Fruit fly (Drosophila melanogaster) whole organism, prepupa: ENCODE measurements around the gene CG14402.

Experiments
- Blimp-1 ChIP-seq: fragments of 200-800 bp; sonication (Bioruptor generic); optimal IDR thresholded peaks from 3 replicates; lab custom pipeline; 2017; ENCODE audit warnings: missing biosample characterization, missing genetic modification characterization, mild to moderate bottlenecking, moderate library complexity, missing genetic modification reagents
- CG10631 ChIP-seq: fragments of 200-800 bp; sonication (Bioruptor generic); optimal IDR thresholded peaks from 2 replicates; lab custom pipeline; 2016; ENCODE audit warnings: missing biosample characterization, missing genetic modification characterization
- CG10669 ChIP-seq: fragments of 200-800 bp; sonication (Bioruptor generic); optimal IDR thresholded peaks from 3 replicates; lab custom pipeline; 2018; ENCODE audit warnings: missing biosample characterization, mild to moderate bottlenecking, missing genetic modification characterization, moderate library complexity
- CG11294 ChIP-seq: fragments of 200-800 bp; sonication (Bioruptor generic); IDR thresholded peaks from 2 replicates; pipeline ENCODE4 v1.3.6; 2022; ENCODE audit warnings: missing biosample characterization, missing genetic modification characterization
- CG11762 ChIP-seq: fragments of 200-800 bp; sonication (Bioruptor generic); optimal IDR thresholded peaks from 3 replicates; lab custom pipeline; 2016; ENCODE audit warnings: missing biosample characterization, missing genetic modification characterization; ENCODE audit not compliant: insufficient read depth
- CG11902 ChIP-seq: fragments of 200-800 bp; sonication (Bioruptor generic); optimal IDR thresholded peaks from 3 replicates; lab custom pipeline; 2016; ENCODE audit warnings: missing biosample characterization, missing genetic modification characterization
- CG1621 ChIP-seq: fragments of 200-800 bp; sonication (Bioruptor generic); optimal IDR thresholded peaks from 3 replicates; lab custom pipeline; 2018; ENCODE audit warnings: missing biosample characterization, mild to moderate bottlenecking, missing genetic modification characterization
- CG16779 ChIP-seq: fragments of 200-800 bp; sonication (Bioruptor generic); optimal IDR thresholded peaks from 3 replicates; lab custom pipeline; 2017; ENCODE audit warnings: missing biosample characterization, mild to moderate bottlenecking, missing genetic modification characterization
- CG31627 ChIP-seq: fragments of 200-800 bp; sonication (Bioruptor generic); optimal IDR thresholded peaks from 3 replicates; lab custom pipeline; 2016; ENCODE audit warnings: missing biosample characterization, missing genetic modification characterization
- CG32006 ChIP-seq: fragments of 200-800 bp; sonication (Bioruptor generic); optimal IDR thresholded peaks from 3 replicates; lab custom pipeline; 2017; ENCODE audit warnings: missing biosample characterization, mild to moderate bottlenecking, missing genetic modification characterization
- CG34406 ChIP-seq: fragments of 200-800 bp; sonication (Bioruptor generic); optimal IDR thresholded peaks from 3 replicates; lab custom pipeline; 2016; ENCODE audit warnings: missing biosample characterization, missing genetic modification characterization
- CG3919 ChIP-seq: fragments of 200-800 bp; sonication (Bioruptor generic); optimal IDR thresholded peaks from 3 replicates; lab custom pipeline; 2016; ENCODE audit warnings: missing biosample characterization, missing genetic modification characterization
- CG4318 ChIP-seq: fragments of 200-800 bp; sonication (Bioruptor generic); optimal IDR thresholded peaks from 3 replicates; lab custom pipeline; 2017; ENCODE audit warnings: missing biosample characterization, mild to moderate bottlenecking, missing genetic modification characterization
- CG6163 ChIP-seq: fragments of 200-800 bp; sonication (Bioruptor generic); IDR thresholded peaks from 3 replicates; pipeline ENCODE4 v1.3.6; 2022; ENCODE audit warnings: missing biosample characterization, missing genetic modification characterization
- CG6276 ChIP-seq: fragments of 200-800 bp; sonication (Bioruptor generic); optimal IDR thresholded peaks from 2 replicates; lab custom pipeline; 2017; ENCODE audit warnings: missing biosample characterization, mild to moderate bottlenecking, missing genetic modification characterization
- CG6792 ChIP-seq: fragments of 200-800 bp; sonication (Bioruptor generic); optimal IDR thresholded peaks from 3 replicates; lab custom pipeline; 2016; ENCODE audit warnings: missing biosample characterization, missing genetic modification characterization
- CG6808 ChIP-seq: fragments of 200-800 bp; sonication (Bioruptor generic); optimal IDR thresholded peaks from 3 replicates; lab custom pipeline; 2017; ENCODE audit warnings: missing biosample characterization, missing genetic modification characterization, mild to moderate bottlenecking, moderate library complexity, missing genetic modification reagents
- CG7368 ChIP-seq: fragments of 200-800 bp; sonication (Bioruptor generic); optimal IDR thresholded peaks from 3 replicates; lab custom pipeline; 2016; ENCODE audit warnings: missing biosample characterization, missing genetic modification characterization
- CG8119 ChIP-seq: fragments of 200-800 bp; sonication (Bioruptor generic); IDR thresholded peaks from 3 replicates; pipeline ENCODE4 v1.3.6; 2022; ENCODE audit warnings: missing biosample characterization, missing genetic modification characterization
- CG8319 ChIP-seq: fragments of 200-800 bp; sonication (Bioruptor generic); optimal IDR thresholded peaks from 3 replicates; lab custom pipeline; 2016; ENCODE audit warnings: missing biosample characterization, missing genetic modification characterization
- CG8632 ChIP-seq: fragments of 200-800 bp; sonication (Bioruptor generic); optimal IDR thresholded peaks from 3 replicates; lab custom pipeline; 2016; ENCODE audit warnings: missing biosample characterization, missing genetic modification characterization
- CG9139 ChIP-seq: fragments of 200-800 bp; sonication (Bioruptor generic); optimal IDR thresholded peaks from 3 replicates; lab custom pipeline; 2017; ENCODE audit warnings: missing biosample characterization, mild to moderate bottlenecking, missing genetic modification characterization
- Eip78C ChIP-seq: fragments of 200-800 bp; sonication (Bioruptor generic); peaks from one replicate; lab custom pipeline; 2016; ENCODE audit warnings: missing biosample characterization, missing genetic modification characterization
- Eip93F ChIP-seq: fragments of 200-800 bp; sonication (Bioruptor generic); optimal IDR thresholded peaks from 2 replicates; lab custom pipeline; 2016; ENCODE audit warnings: missing biosample characterization, mild to moderate bottlenecking, missing genetic modification characterization
- Ets21C ChIP-seq: fragments of 200-800 bp; sonication (Bioruptor generic); optimal IDR thresholded peaks from 3 replicates; lab custom pipeline; 2016; ENCODE audit warnings: missing biosample characterization, missing genetic modification characterization
- Ets96B ChIP-seq: fragments of 200-800 bp; optimal IDR thresholded peaks from 2 replicates; lab custom pipeline; 2019; ENCODE audit warnings: missing biosample characterization, mild to moderate bottlenecking, missing genetic modification characterization, moderate library complexity
- Gug ChIP-seq: fragments of 200-800 bp; sonication (Bioruptor generic); IDR thresholded peaks from 2 replicates; pipeline ENCODE4 v1.3.6; 2022; ENCODE audit warnings: missing biosample characterization, missing genetic modification characterization
- Hr38 ChIP-seq: sonication (Bioruptor generic); optimal IDR thresholded peaks from 2 replicates; lab custom pipeline; 2016; ENCODE audit warnings: missing biosample characterization, missing genetic modification characterization
- Hr39 ChIP-seq: fragments of 200-800 bp; sonication (Bioruptor generic); optimal IDR thresholded peaks from 2 replicates; lab custom pipeline; 2016; ENCODE audit warnings: missing biosample characterization, missing genetic modification characterization
- Hr4 ChIP-seq: fragments of 200-800 bp; sonication (Bioruptor generic); optimal IDR thresholded peaks from 3 replicates; lab custom pipeline; 2016; ENCODE audit warnings: missing biosample characterization, missing genetic modification characterization
- OdsH ChIP-seq: fragments of 200-800 bp; sonication (Bioruptor generic); optimal IDR thresholded peaks from 3 replicates; lab custom pipeline; 2016; ENCODE audit warnings: missing biosample characterization, missing genetic modification characterization
- Smox ChIP-seq: fragments of 200-800 bp; sonication (Bioruptor generic); optimal IDR thresholded peaks from 3 replicates; lab custom pipeline; 2016; ENCODE audit warnings: missing biosample characterization, missing genetic modification characterization
- Sox102F ChIP-seq: fragments of 200-800 bp; sonication (Bioruptor generic); optimal IDR thresholded peaks from 2 replicates; lab custom pipeline; 2016; ENCODE audit warnings: missing biosample characterization, mild to moderate bottlenecking, missing genetic modification characterization
- Sox15 ChIP-seq: fragments of 200-800 bp; sonication (Bioruptor generic); optimal IDR thresholded peaks from 3 replicates; lab custom pipeline; 2016; ENCODE audit warnings: missing biosample characterization, missing genetic modification characterization
- achi ChIP-seq: fragments of 200-800 bp; sonication (Bioruptor generic); optimal IDR thresholded peaks from 3 replicates; lab custom pipeline; 2016; ENCODE audit warnings: missing biosample characterization, missing genetic modification characterization
- acj6 ChIP-seq: fragments of 200-800 bp; sonication (Bioruptor generic); optimal IDR thresholded peaks from 3 replicates; lab custom pipeline; 2016; ENCODE audit warnings: missing biosample characterization, missing genetic modification characterization
- dac ChIP-seq: fragments of 200-800 bp; sonication (Bioruptor generic); optimal IDR thresholded peaks from 2 replicates; lab custom pipeline; 2017; ENCODE audit warnings: missing biosample characterization, mild to moderate bottlenecking, missing genetic modification characterization
- dsx ChIP-seq: fragments of 200-800 bp; optimal IDR thresholded peaks from 3 replicates; lab custom pipeline; 2019; ENCODE audit warnings: missing biosample characterization, mild to moderate bottlenecking, missing genetic modification characterization, moderate library complexity; ENCODE audit not compliant: poor library complexity, severe bottlenecking
- eg ChIP-seq: fragments of 200-800 bp; sonication (Bioruptor generic); IDR thresholded peaks from 3 replicates; pipeline ENCODE4 v1.3.6; 2022; ENCODE audit warnings: missing biosample characterization, missing genetic modification characterization
- fd59A ChIP-seq: fragments of 200-800 bp; sonication (Bioruptor generic); optimal IDR thresholded peaks from 2 replicates; lab custom pipeline; 2017; ENCODE audit warnings: missing biosample characterization, mild to moderate bottlenecking, missing genetic modification characterization, missing genetic modification reagents
- fd85E ChIP-seq: fragments of 200-800 bp; sonication (Bioruptor generic); optimal IDR thresholded peaks from 3 replicates; lab custom pipeline; 2016; ENCODE audit warnings: missing biosample characterization, missing genetic modification characterization
- fkh ChIP-seq: fragments of 200-800 bp; sonication (Bioruptor generic); optimal IDR thresholded peaks from 3 replicates; lab custom pipeline; 2017; ENCODE audit warnings: missing biosample characterization, mild to moderate bottlenecking, missing genetic modification characterization, moderate library complexity
- lz ChIP-seq: fragments of 200-800 bp; sonication (Bioruptor generic); optimal IDR thresholded peaks from 3 replicates; lab custom pipeline; 2016; ENCODE audit warnings: missing biosample characterization, missing genetic modification characterization
- pdm3 ChIP-seq: fragments of 200-800 bp; sonication (Bioruptor generic); optimal IDR thresholded peaks from 3 replicates; lab custom pipeline; 2016; ENCODE audit warnings: missing biosample characterization, missing genetic modification characterization
- salr ChIP-seq, 2 experiments: fragments of 200-800 bp; sonication (Bioruptor generic); optimal IDR thresholded peaks; 3 replicates each; lab custom pipeline; 2016 to 2018; ENCODE audit warnings: missing biosample characterization in 2 of 2, missing genetic modification characterization in 2 of 2, mild to moderate bottlenecking in 1 of 2
- svp ChIP-seq: fragments of 200-800 bp; sonication (Bioruptor generic); peaks from one replicate; lab custom pipeline; 2016; ENCODE audit warnings: missing biosample characterization, missing genetic modification characterization
- topi ChIP-seq: fragments of 200-800 bp; sonication (Bioruptor generic); optimal IDR thresholded peaks from 3 replicates; lab custom pipeline; 2016; ENCODE audit warnings: missing biosample characterization, missing genetic modification characterization

CG14402 gene

dm6 chr2L:20849000-20849399 lies at the start of gene CG14402:
Gene CG14402 (plus strand): TSS chr2L:20849300.
- TF ChIP-seq Sox102F (no peak), fkh (GFP tag; lab: Kevin White, UChicago) (no peak), acj6 (no peak), dac (GFP tag; lab: Kevin White, UChicago) (no peak), dsx (no peak), CG9139 (GFP tag; lab: Kevin White, UChicago) (no peak), OdsH (GFP tag; lab: Kevin White, UChicago) (no peak), CG11902 (GFP tag; lab: Kevin White, UChicago) (no peak), CG10669 (no peak), CG6276 (no peak)

- TF ChIP-seq CG9139 (GFP tag; lab: Kevin White, UChicago) (peak; percentile 95), dac (GFP tag; lab: Kevin White, UChicago) (peak; percentile 38), eg (GFP tag; lab: Robert Waterston, UW) (peak; percentile 78), CG6808 (GFP tag; lab: Kevin White, UChicago) (peak; percentile 97), CG7368 (GFP tag; lab: Kevin White, UChicago) (peak; percentile 93), Ets96B (tag; lab: Kevin White, UChicago) (peak; percentile 97), pdm3 (GFP tag; lab: Kevin White, UChicago) (peak; percentile 95), Smox (GFP tag; lab: Kevin White, UChicago) (peak; percentile 97), CG16779 (tag; lab: Kevin White, UChicago) (peak; percentile 77), CG8119 (GFP tag; lab: Robert Waterston, UW) (peak; percentile 77), lz (GFP tag; lab: Kevin White, UChicago) (peak; percentile 97), Hr38 (no peak), dsx (peak; percentile 96), fd85E (peak; percentile 79), Gug (peak; percentile 61), CG10631 (peak; percentile 95), CG6163 (GFP tag; lab: Robert Waterston, UW) (peak; percentile 96), salr (GFP tag; optimal IDR thresholded peaks at IDR 0.05; lab: Kevin White, UChicago) (peak; percentile 82 to 97), Hr39 (peak; percentile 98), CG32006 (GFP tag; lab: Kevin White, UChicago) (peak; percentile 79), Blimp-1 (GFP tag; lab: Kevin White, UChicago) (peak; percentile 90), CG6276 (peak; percentile 71), CG4318 (GFP tag; lab: Kevin White, UChicago) (peak; percentile 50), Ets21C (GFP tag; lab: Kevin White, UChicago) (peak; percentile 97), CG8632 (GFP tag; lab: Kevin White, UChicago) (peak; percentile 93), Sox102F (peak; percentile 98), fd59A (GFP tag; lab: Kevin White, UChicago) (peak; percentile 96), CG34406 (GFP tag; lab: Kevin White, UChicago) (peak; percentile 93), svp (GFP tag; lab: Kevin White, UChicago) (peak; percentile 99), CG8319 (peak; percentile 94), topi (GFP tag; lab: Kevin White, UChicago) (peak; percentile 97), CG11762 (peak; percentile 92), CG31627 (GFP tag; lab: Kevin White, UChicago) (peak; percentile 98), Sox15 (GFP tag; lab: Kevin White, UChicago) (peak; percentile 91), Eip93F (GFP tag; lab: Kevin White, UChicago) (peak; percentile 95), CG11902 (GFP tag; lab: Kevin White, UChicago) (peak; percentile 90), Eip78C (peak; percentile 99), CG1621 (tag; lab: Kevin White, UChicago) (peak; percentile 97), CG6792 (GFP tag; lab: Kevin White, UChicago) (peak; percentile 95), CG11294 (GFP tag; lab: Robert Waterston, UW) (no peak; the same call in 1 of the 2 replicates), Hr4 (GFP tag; lab: Kevin White, UChicago) (peak; percentile 81), CG3919 (GFP tag; lab: Kevin White, UChicago) (peak; percentile 97), achi (GFP tag; lab: Kevin White, UChicago) (peak; percentile 93)
These were observed 48.9 kb upstream of the CG14402 start for dm6 chr2L:20799991-20800897.
